Worm (Caenorhabditis elegans) whole organism, late embryonic: ENCODE data around the gene flp-27.

ENCODE experiments used
- C08G9.2 ChIP-seq: sonication (generic microtip); optimal IDR thresholded peaks from 2 replicates; lab custom pipeline; 2016; ENCODE audit warnings: mild to moderate bottlenecking, missing genetic modification characterization, moderate library complexity, missing compliant biosample characterization
- F13H6.1 ChIP-seq: sonication (generic microtip); optimal IDR thresholded peaks from 2 replicates; lab custom pipeline; 2016; ENCODE audit warnings: missing genetic modification characterization, missing compliant biosample characterization
- K09A11.1 ChIP-seq: sonication (generic microtip); optimal IDR thresholded peaks from 2 replicates; lab custom pipeline; 2017; ENCODE audit warnings: antibody characterized with exemption, mild to moderate bottlenecking, missing genetic modification characterization, missing compliant biosample characterization; ENCODE audit not compliant: insufficient read depth
- T23F11.4 ChIP-seq: fragments of 200-800 bp; sonication (Bioruptor generic); optimal IDR thresholded peaks from 2 replicates; lab custom pipeline; 2018; ENCODE audit warnings: mild to moderate bottlenecking, missing genetic modification characterization, missing compliant biosample characterization
- ahr-1 ChIP-seq: sonication (generic microtip); optimal IDR thresholded peaks from 2 replicates; lab custom pipeline; 2016; ENCODE audit warnings: missing genetic modification characterization, missing compliant biosample characterization
- ceh-19 ChIP-seq: fragments of 200-800 bp; sonication (Bioruptor generic); optimal IDR thresholded peaks from 2 replicates; lab custom pipeline; 2018; ENCODE audit warnings: mild to moderate bottlenecking, missing genetic modification characterization, missing compliant biosample characterization
- ceh-24 ChIP-seq: sonication (generic microtip); optimal IDR thresholded peaks from 2 replicates; lab custom pipeline; 2016; ENCODE audit warnings: mild to moderate bottlenecking, missing genetic modification characterization, missing compliant biosample characterization
- ceh-30 ChIP-seq: fragments of 150-350 bp; optimal IDR thresholded peaks from 2 replicates; lab custom pipeline; 2014; ENCODE audit warnings: missing biosample characterization, missing genetic modification characterization
- ceh-31 ChIP-seq: sonication (generic microtip); optimal IDR thresholded peaks from 2 replicates; lab custom pipeline; 2016; ENCODE audit warnings: missing genetic modification characterization, missing compliant biosample characterization
- ceh-48 ChIP-seq: sonication (generic microtip); optimal IDR thresholded peaks from 2 replicates; lab custom pipeline; 2016; ENCODE audit warnings: missing genetic modification characterization, inconsistent platforms, missing compliant biosample characterization
- ceh-6 ChIP-seq: fragments of 200-800 bp; sonication (Bioruptor generic); optimal IDR thresholded peaks from 2 replicates; lab custom pipeline; 2018; ENCODE audit warnings: mild to moderate bottlenecking, missing genetic modification characterization, missing compliant biosample characterization
- ceh-9 ChIP-seq: sonication (generic microtip); optimal IDR thresholded peaks from 2 replicates; lab custom pipeline; 2016; ENCODE audit warnings: mild to moderate bottlenecking, missing genetic modification characterization, inconsistent platforms, missing compliant biosample characterization
- che-1 ChIP-seq: sonication (generic microtip); optimal IDR thresholded peaks from 2 replicates; lab custom pipeline; 2016; ENCODE audit warnings: mild to moderate bottlenecking, missing genetic modification characterization, missing compliant biosample characterization
- ets-4 ChIP-seq: sonication (generic microtip); optimal IDR thresholded peaks from 2 replicates; lab custom pipeline; 2016; ENCODE audit warnings: missing genetic modification characterization, missing compliant biosample characterization
- eyg-1 ChIP-seq: sonication (generic microtip); optimal IDR thresholded peaks from 2 replicates; lab custom pipeline; 2016; ENCODE audit warnings: missing genotype, missing genetic modification characterization, missing compliant biosample characterization
- fax-1 ChIP-seq: sonication (generic microtip); optimal IDR thresholded peaks from 2 replicates; lab custom pipeline; 2016; ENCODE audit warnings: missing genotype, missing genetic modification characterization, missing compliant biosample characterization
- hlh-15 ChIP-seq: sonication (generic microtip); optimal IDR thresholded peaks from 2 replicates; lab custom pipeline; 2016; ENCODE audit warnings: missing genetic modification characterization, missing compliant biosample characterization
- hlh-30 ChIP-seq: sonication (generic microtip); optimal IDR thresholded peaks from 2 replicates; lab custom pipeline; 2017; ENCODE audit warnings: antibody characterized with exemption, missing genetic modification characterization, missing compliant biosample characterization; ENCODE audit not compliant: insufficient read depth
- hlh-8 ChIP-seq: sonication (generic microtip); optimal IDR thresholded peaks from 2 replicates; lab custom pipeline; 2016; ENCODE audit warnings: missing genotype, missing genetic modification characterization, missing compliant biosample characterization
- lim-6 ChIP-seq: sonication (generic microtip); optimal IDR thresholded peaks from 2 replicates; lab custom pipeline; 2016; ENCODE audit warnings: missing genetic modification characterization, missing compliant biosample characterization
- lin-11 ChIP-seq: fragments of 200-800 bp; sonication (Bioruptor generic); optimal IDR thresholded peaks from 2 replicates; lab custom pipeline; 2018; ENCODE audit warnings: mild to moderate bottlenecking, missing genetic modification characterization, missing compliant biosample characterization
- madf-2 ChIP-seq: sonication (generic microtip); optimal IDR thresholded peaks from 2 replicates; lab custom pipeline; 2017; ENCODE audit warnings: missing genetic modification characterization, missing compliant biosample characterization
- nfya-1 ChIP-seq: sonication (generic microtip); optimal IDR thresholded peaks from 2 replicates; lab custom pipeline; 2017; ENCODE audit warnings: missing genetic modification characterization, mild to moderate bottlenecking, missing compliant biosample characterization, antibody characterized with exemption, moderate library complexity
- nhr-11 ChIP-seq: fragments of 150-350 bp; optimal IDR thresholded peaks from 2 replicates; lab custom pipeline; 2014; ENCODE audit warnings: missing biosample characterization, missing genetic modification characterization
- odd-2 ChIP-seq: sonication (generic microtip); optimal IDR thresholded peaks from 2 replicates; lab custom pipeline; 2017; ENCODE audit warnings: antibody characterized with exemption, mild to moderate bottlenecking, missing genetic modification characterization, missing compliant biosample characterization
- pag-3 ChIP-seq: sonication (generic microtip); optimal IDR thresholded peaks from 2 replicates; lab custom pipeline; 2016; ENCODE audit warnings: missing compliant biosample characterization, missing genetic modification characterization, borderline replicate concordance
- pat-9 ChIP-seq: fragments of 200-800 bp; sonication (Bioruptor generic); optimal IDR thresholded peaks from 2 replicates; lab custom pipeline; 2018; ENCODE audit warnings: mild to moderate bottlenecking, missing genetic modification characterization, moderate library complexity, missing compliant biosample characterization
- pax-1 ChIP-seq: fragments of 150-350 bp; optimal IDR thresholded peaks from 2 replicates; lab custom pipeline; 2014; ENCODE audit warnings: missing biosample characterization, missing genetic modification characterization
- pha-4 ChIP-seq: fragments of 150-350 bp; optimal IDR thresholded peaks from 2 replicates; lab custom pipeline; 2018; ENCODE audit warnings: missing biosample characterization, missing genetic modification reagents, missing genetic modification characterization
- pqm-1 ChIP-seq: sonication (generic microtip); optimal IDR thresholded peaks from 2 replicates; lab custom pipeline; 2016; ENCODE audit warnings: missing genetic modification characterization, missing compliant biosample characterization
- pros-1 ChIP-seq: fragments of 150-350 bp; optimal IDR thresholded peaks from 2 replicates; lab custom pipeline; 2014; ENCODE audit warnings: missing biosample characterization, missing genetic modification reagents, missing genetic modification characterization
- ref-2 ChIP-seq: sonication (generic microtip); optimal IDR thresholded peaks from 2 replicates; lab custom pipeline; 2016; ENCODE audit warnings: missing genetic modification characterization, missing compliant biosample characterization
- rnt-1 ChIP-seq: sonication (generic microtip); optimal IDR thresholded peaks from 2 replicates; lab custom pipeline; 2016; ENCODE audit warnings: missing genetic modification characterization, missing compliant biosample characterization
- sdc-2 ChIP-seq: sonication (generic microtip); optimal IDR thresholded peaks from 2 replicates; lab custom pipeline; 2016; ENCODE audit warnings: missing genotype, missing genetic modification characterization, missing compliant biosample characterization
- sox-2 ChIP-seq: fragments of 200-800 bp; sonication (Bioruptor generic); IDR thresholded peaks from 2 replicates; pipeline ENCODE4 v1.3.6; 2022; ENCODE audit warnings: missing genetic modification reagents, missing genetic modification characterization, missing compliant biosample characterization
- syd-9 ChIP-seq: sonication (generic microtip); optimal IDR thresholded peaks from 2 replicates; lab custom pipeline; 2016; ENCODE audit warnings: mild to moderate bottlenecking, missing genetic modification characterization, moderate library complexity, missing compliant biosample characterization
- tbx-7 ChIP-seq: sonication (generic microtip); optimal IDR thresholded peaks from 2 replicates; lab custom pipeline; 2016; ENCODE audit warnings: missing genotype, missing genetic modification characterization, missing compliant biosample characterization
- ttx-3 ChIP-seq: sonication (generic microtip); optimal IDR thresholded peaks from 2 replicates; lab custom pipeline; 2016; ENCODE audit warnings: missing genetic modification reagents, missing genetic modification characterization, missing compliant biosample characterization
- unc-42 ChIP-seq: sonication (generic microtip); optimal IDR thresholded peaks from 2 replicates; lab custom pipeline; 2016; ENCODE audit warnings: missing genotype, missing genetic modification characterization, missing compliant biosample characterization
- unc-55 ChIP-seq: sonication (generic microtip); optimal IDR thresholded peaks from 2 replicates; lab custom pipeline; 2017; ENCODE audit warnings: missing biosample characterization, missing genetic modification reagents, missing genetic modification characterization
- unc-86 ChIP-seq: sonication (generic microtip); optimal IDR thresholded peaks from 2 replicates; lab custom pipeline; 2016; ENCODE audit warnings: missing genetic modification characterization, missing compliant biosample characterization
- zip-5 ChIP-seq: sonication (generic microtip); optimal IDR thresholded peaks from 2 replicates; lab custom pipeline; 2016; ENCODE audit warnings: missing genetic modification characterization, missing compliant biosample characterization
- ztf-16 ChIP-seq: sonication (generic microtip); optimal IDR thresholded peaks from 2 replicates; lab custom pipeline; 2017; ENCODE audit warnings: missing genetic modification characterization, missing compliant biosample characterization

Gene flp-27

ce11 chrII:5665991-5666390, 14.8 kb upstream of the flp-27 start, which contains the start of gene C25H3.16:
Gene C25H3.16, plus strand, starts transcription at chrII:5666291.
- TF ChIP-seq ref-2 (tag; lab: Kevin White, UChicago) (no peak), ceh-19 (no peak), ahr-1 (tag; lab: Kevin White, UChicago) (no peak), lin-11 (tag; lab: Kevin White, UChicago) (no peak), sdc-2 (tag; lab: Kevin White, UChicago) (no peak), ceh-30 (tag; lab: Kevin White, UChicago) (no peak), pros-1 (tag; lab: Kevin White, UChicago) (no peak), madf-2 (tag; lab: Kevin White, UChicago) (no peak), pat-9 (no peak), zip-5 (tag; lab: Kevin White, UChicago) (no peak), che-1 (no peak), ztf-16 (no peak), K09A11.1 (no peak), pag-3 (no peak), hlh-15 (tag; lab: Kevin White, UChicago) (no peak)

DNA sequence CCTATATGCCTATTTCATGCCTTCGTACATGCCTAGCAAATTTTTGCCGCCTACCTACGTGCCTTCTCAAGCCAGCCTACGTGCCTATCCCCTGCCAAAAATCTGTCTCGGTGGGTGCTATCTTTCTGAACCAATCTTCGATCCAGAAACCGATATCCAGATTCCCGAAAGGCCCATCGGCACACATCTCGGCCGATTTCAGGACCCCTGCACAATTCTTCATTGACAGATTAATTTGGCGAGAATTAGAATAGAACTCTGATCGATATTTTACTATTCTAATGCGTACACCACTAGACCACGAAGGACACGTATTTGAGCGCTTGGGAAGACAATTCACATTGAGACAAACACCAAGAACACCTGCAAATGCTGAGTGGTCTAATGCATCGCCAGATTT, 13.3 kb upstream of the flp-27 start:
- no peak for TF ChIP-seq nfya-1 (tag; lab: Kevin White, UChicago)
- no peak for TF ChIP-seq pros-1 (tag; lab: Kevin White, UChicago)
- no peak for TF ChIP-seq ceh-6 (GFP tag; lab: Kevin White, UChicago)
- TF ChIP-seq nhr-11 (tag; lab: Kevin White, UChicago): no peak
- no peak for TF ChIP-seq ets-4
- no peak for TF ChIP-seq ceh-48 (tag; lab: Kevin White, UChicago)
- TF ChIP-seq ceh-30 (tag; lab: Kevin White, UChicago): no peak
- no peak for TF ChIP-seq pha-4 (tag; lab: Kevin White, UChicago)
- no peak for TF ChIP-seq hlh-15 (tag; lab: Kevin White, UChicago)
- TF ChIP-seq syd-9 (tag; lab: Kevin White, UChicago): no peak
- TF ChIP-seq T23F11.4 (GFP tag; lab: Kevin White, UChicago): no peak
- no peak for TF ChIP-seq unc-55
- TF ChIP-seq K09A11.1: no peak
- TF ChIP-seq hlh-8 (tag; lab: Kevin White, UChicago): no peak
- no peak for TF ChIP-seq sdc-2 (tag; lab: Kevin White, UChicago)
- no peak for TF ChIP-seq sox-2 (GFP tag; lab: Robert Waterston, UW)
- no peak for TF ChIP-seq unc-86 (tag; lab: Kevin White, UChicago)
- TF ChIP-seq, all 69 proteins: peak for 0

DNA sequence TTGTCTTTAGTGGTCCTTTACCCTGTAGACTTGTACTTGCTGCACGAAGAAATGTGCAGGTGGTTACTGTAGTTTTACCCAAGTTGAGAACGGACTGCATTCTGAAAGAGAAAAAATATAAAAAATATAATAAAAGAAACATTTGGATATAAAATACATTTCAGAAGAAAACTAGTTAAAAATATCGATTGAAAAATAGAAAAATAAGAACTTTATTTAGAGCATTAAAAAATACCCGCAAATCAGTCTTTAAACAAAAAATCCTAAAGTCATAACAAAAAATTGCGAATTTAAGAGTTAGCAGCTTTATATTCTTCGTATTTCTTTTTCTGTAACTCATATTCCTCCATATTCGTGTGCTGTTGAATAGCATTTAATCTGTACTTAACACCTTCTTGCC, 12.0 kb upstream of the flp-27 start, which contains the start of gene C25H3.7:
C25H3.7 (minus strand) TSS at position 101 of the 400 bp plus-strand sequence.
- no peak for TF ChIP-seq C08G9.2 (tag; lab: Kevin White, UChicago)
- no peak for TF ChIP-seq unc-42 (tag; lab: Kevin White, UChicago)
- no peak for TF ChIP-seq syd-9 (tag; lab: Kevin White, UChicago)
- no peak for TF ChIP-seq tbx-7 (tag; lab: Kevin White, UChicago)
- TF ChIP-seq fax-1 (tag; lab: Kevin White, UChicago): no peak
- TF ChIP-seq eyg-1 (tag; lab: Kevin White, UChicago): no peak
- TF ChIP-seq lim-6 (tag; lab: Kevin White, UChicago): no peak
- no peak for TF ChIP-seq pqm-1 (tag; lab: Kevin White, UChicago)
- TF ChIP-seq ceh-48 (tag; lab: Kevin White, UChicago): no peak
- TF ChIP-seq rnt-1 (tag; lab: Kevin White, UChicago): no peak
- TF ChIP-seq pag-3: no peak
- TF ChIP-seq pax-1: no peak
- no peak for TF ChIP-seq madf-2 (tag; lab: Kevin White, UChicago)

ce11 chrII:5669580-5669979, 11.2 kb upstream of the flp-27 start, which contains the start of gene C25H3.17:
Gene C25H3.17, minus strand, starts transcription at chrII:5669680.
- TF ChIP-seq ttx-3 (no peak), ceh-31 (tag; lab: Kevin White, UChicago) (no peak), syd-9 (tag; lab: Kevin White, UChicago) (no peak), C08G9.2 (tag; lab: Kevin White, UChicago) (no peak), fax-1 (tag; lab: Kevin White, UChicago) (no peak), F13H6.1 (tag; lab: Kevin White, UChicago) (no peak), rnt-1 (tag; lab: Kevin White, UChicago) (no peak), ceh-24 (tag; lab: Kevin White, UChicago) (no peak), hlh-30 (no peak), ceh-48 (tag; lab: Kevin White, UChicago) (no peak), pha-4 (tag; lab: Kevin White, UChicago) (no peak), odd-2 (no peak), ceh-9 (tag; lab: Kevin White, UChicago) (no peak), pat-9 (no peak)
